Worm (Caenorhabditis elegans) whole organism, early embryonic: ENCODE data around the gene scl-1.
A peak's percentile ranks its signal among the peaks of the same experiment; 100 is the strongest.

ENCODE experiments used
- F13C5.2 ChIP-seq: sonication (generic microtip); optimal IDR thresholded peaks from 2 replicates; lab custom pipeline; 2017; ENCODE audit warnings: mild to moderate bottlenecking, missing genetic modification characterization, inconsistent platforms, missing compliant biosample characterization
- ama-1 ChIP-seq: fragments of 150-350 bp; optimal IDR thresholded peaks from 2 replicates; lab custom pipeline; 2014
- ceh-36 ChIP-seq: sonication (generic microtip); optimal IDR thresholded peaks from 2 replicates; lab custom pipeline; 2016; ENCODE audit warnings: missing genetic modification characterization, inconsistent platforms, missing compliant biosample characterization
- ets-7 ChIP-seq: sonication (generic microtip); optimal IDR thresholded peaks from 2 replicates; lab custom pipeline; 2016; ENCODE audit warnings: missing genotype, missing genetic modification characterization, missing compliant biosample characterization
- flt-1 ChIP-seq: fragments of 200-800 bp; sonication (Bioruptor generic); IDR thresholded peaks from 2 replicates; pipeline ENCODE4 v1.3.6; 2022; ENCODE audit warnings: missing genetic modification characterization, missing compliant biosample characterization
- hmbx-1 ChIP-seq: sonication (generic microtip); optimal IDR thresholded peaks from 2 replicates; lab custom pipeline; 2016; ENCODE audit warnings: mild to moderate bottlenecking, missing genetic modification characterization, missing compliant biosample characterization
- hmg-4 ChIP-seq: fragments of 200-800 bp; sonication (Bioruptor generic); optimal IDR thresholded peaks from 2 replicates; lab custom pipeline; 2018; ENCODE audit warnings: mild to moderate bottlenecking, missing genetic modification characterization, missing compliant biosample characterization

ce11 chrIV:13027801-13028641 lies 28.1 kb upstream of the scl-1 start:
- TF ChIP-seq ama-1 (lab: Kevin White, UChicago) (no peak), F13C5.2 (tag; lab: Kevin White, UChicago) (no peak), hmg-4 (GFP tag; lab: Kevin White, UChicago) (peak; percentile 16), ets-7 (no peak), hmbx-1 (tag; lab: Kevin White, UChicago) (no peak), flt-1 (GFP tag; lab: Robert Waterston, UW) (no peak), ceh-36 (no peak)
